Worm (Caenorhabditis elegans): ENCODE data around the gene Y49A3A.4.
"Not testable (repeated sequence)": the region's sequence is repeated elsewhere in the genome, so short reads cannot be mapped to it uniquely, and the experiment has no call there.

Y49A3A.4 gene

ce11 chrV:14327776-14328175 lies 30.9 kb downstream of the Y49A3A.4 start, which contains the start of gene F47B8.5:
TSS of gene F47B8.5 (minus strand) at chrV:14327876.
- TF ChIP-seq W03F9.2 (tag; optimal IDR thresholded peaks at IDR 0.05) (no peak), dao-5 (tag; optimal IDR thresholded peaks at IDR 0.05) (no peak), him-1 (tag; optimal IDR thresholded peaks at IDR 0.05) (no peak)

ce11 chrV:14324502-14325467 lies 33.9 kb downstream of the Y49A3A.4 start, which contains the start of the genes F47B8.4 and F47B8.18:
TSS of gene F47B8.4 (minus strand) at chrV:14324673.
TSS of gene F47B8.18 (minus strand) at chrV:14325464.
- TF ChIP-seq W03F9.2 (tag; optimal IDR thresholded peaks at IDR 0.05), result no peak
- no peak for TF ChIP-seq him-1 (tag; optimal IDR thresholded peaks at IDR 0.05)
- TF ChIP-seq dao-5 (tag; optimal IDR thresholded peaks at IDR 0.05), result no peak

- TF ChIP-seq W03F9.2 (tag; optimal IDR thresholded peaks at IDR 0.05) (no peak), dao-5 (tag; optimal IDR thresholded peaks at IDR 0.05) (no peak)
Measured at ce11 chrV:14322743-14323142, 35.9 kb downstream of the Y49A3A.4 start, which contains the start of gene F47B8.3. TSS of gene F47B8.3 (minus strand) at chrV:14323003.

ce11 chrV:14320730-14321319 lies 37.9 kb downstream of the Y49A3A.4 start:
- TF ChIP-seq dao-5 (tag; optimal IDR thresholded peaks at IDR 0.05), result no peak
- TF ChIP-seq W03F9.2 (tag; optimal IDR thresholded peaks at IDR 0.05), result no peak
- TF ChIP-seq him-1 (tag; optimal IDR thresholded peaks at IDR 0.05), result no peak

DNA sequence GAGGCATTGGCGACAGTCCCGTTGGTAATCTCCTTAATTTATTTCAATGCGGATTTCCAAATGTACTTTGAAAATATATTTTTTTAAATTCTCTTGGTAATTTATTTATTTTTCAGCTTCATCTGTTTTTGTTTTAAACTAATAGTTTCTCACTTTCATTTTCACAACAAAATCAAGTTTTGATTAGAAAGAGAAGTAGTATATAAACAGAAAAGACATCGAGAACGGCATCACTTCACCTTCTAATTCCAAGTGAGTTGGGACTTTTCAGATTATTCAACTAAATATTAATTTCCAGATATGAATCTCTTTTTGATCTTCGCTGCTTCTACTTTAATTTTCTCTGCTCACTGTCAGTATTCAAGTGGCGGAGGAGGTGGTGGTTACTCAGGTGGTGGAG lies 38.4 kb downstream of the Y49A3A.4 start, which contains the start of gene F47B8.14:
Gene F47B8.14, plus strand, starts transcription at position 301 of the 400 bp plus-strand sequence.
- TF ChIP-seq W03F9.2 (tag; optimal IDR thresholded peaks at IDR 0.05) (no peak), dao-5 (tag; optimal IDR thresholded peaks at IDR 0.05) (no peak), him-1 (tag; optimal IDR thresholded peaks at IDR 0.05) (no peak)

DNA sequence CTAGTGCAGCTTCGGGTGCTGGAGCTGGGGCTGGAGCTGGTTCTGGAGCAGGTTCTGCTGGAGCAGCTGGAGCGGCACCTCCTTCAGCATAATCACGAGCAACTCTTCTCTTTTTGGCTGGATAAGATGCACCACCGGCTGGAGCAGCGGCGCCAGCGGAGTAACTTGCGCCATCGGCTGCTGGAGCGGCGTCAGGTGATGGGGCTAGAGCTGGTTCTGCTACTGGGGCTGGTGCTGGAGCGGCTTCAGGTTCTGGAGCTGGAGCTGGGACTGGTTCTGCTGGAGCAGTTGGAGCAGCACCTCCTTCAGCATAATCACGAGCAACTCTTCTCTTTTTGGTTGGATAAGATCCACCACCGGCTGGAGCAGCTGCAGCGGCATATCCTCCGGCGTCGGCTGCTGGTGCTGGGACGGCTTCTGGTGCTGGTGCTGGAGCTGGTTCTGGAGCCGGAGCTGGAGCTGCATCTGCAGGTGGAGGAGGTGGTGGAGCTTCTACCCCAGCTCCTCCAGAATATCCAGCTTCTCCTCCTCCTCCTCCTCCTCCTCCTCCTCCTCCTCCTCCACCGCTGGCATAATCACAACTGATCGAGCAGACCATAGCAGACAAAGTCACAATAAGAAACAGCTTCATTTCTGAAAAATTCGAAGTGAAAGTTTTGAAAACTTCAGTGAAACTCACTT lies 39.4 kb downstream of the Y49A3A.4 start, which contains the start of gene F47B8.13:
Gene F47B8.13, minus strand, starts transcription at position 631 of the 681 bp plus-strand sequence.
- no peak for TF ChIP-seq him-1 (tag; optimal IDR thresholded peaks at IDR 0.05)
- TF ChIP-seq W03F9.2 (tag; optimal IDR thresholded peaks at IDR 0.05), result no peak
- TF ChIP-seq dao-5 (tag; optimal IDR thresholded peaks at IDR 0.05), result no peak

DNA sequence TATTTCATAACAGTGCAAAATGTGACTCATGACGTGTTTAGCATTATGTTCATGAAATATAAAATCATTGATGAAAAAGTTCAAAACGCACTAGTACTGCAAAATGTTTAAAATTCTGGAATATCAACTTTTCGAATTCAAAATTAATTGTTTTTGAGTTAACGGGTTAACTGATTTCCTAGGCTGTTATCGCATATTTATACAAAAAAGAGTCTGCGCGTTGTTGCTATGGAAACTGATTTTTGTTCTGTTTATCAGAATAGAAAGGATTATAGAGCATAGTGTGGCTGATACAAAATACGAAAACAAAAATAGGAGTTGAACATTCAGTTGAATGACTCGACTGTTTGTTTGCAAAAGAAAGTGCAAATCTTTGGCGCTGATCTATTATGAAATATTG lies 41.1 kb downstream of the Y49A3A.4 start:
- no peak for TF ChIP-seq dao-5 (tag; optimal IDR thresholded peaks at IDR 0.05)
- no peak for TF ChIP-seq W03F9.2 (tag; optimal IDR thresholded peaks at IDR 0.05)
- TF ChIP-seq him-1 (tag; optimal IDR thresholded peaks at IDR 0.05), result no peak

- no peak for TF ChIP-seq W03F9.2 (tag; optimal IDR thresholded peaks at IDR 0.05)
- no peak for TF ChIP-seq dao-5 (tag; optimal IDR thresholded peaks at IDR 0.05)
- no peak for TF ChIP-seq him-1 (tag; optimal IDR thresholded peaks at IDR 0.05)
Measured at ce11 chrV:14317204-14317603, 41.5 kb downstream of the Y49A3A.4 start.

DNA sequence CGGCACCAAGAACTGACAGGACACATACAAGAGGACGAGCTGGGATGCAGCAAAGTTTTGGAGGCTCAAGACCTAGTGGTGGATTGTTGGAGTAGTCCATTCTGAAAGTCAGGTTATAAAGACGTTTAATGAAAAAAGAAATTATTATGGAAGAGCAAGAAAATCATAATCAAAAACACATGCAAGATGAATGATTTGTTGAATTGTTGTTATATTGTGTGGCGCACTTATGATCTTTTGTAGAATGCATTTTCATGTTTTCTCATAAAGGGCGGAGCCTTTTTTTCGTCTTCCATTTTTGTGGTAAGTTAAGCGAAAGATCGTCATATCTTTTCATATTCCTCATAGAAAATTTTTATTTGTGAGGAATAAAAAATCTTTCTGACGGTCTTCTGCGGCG lies 42.2 kb downstream of the Y49A3A.4 start, which contains the start of gene F47B8.2:
Gene F47B8.2, minus strand, starts transcription at position 101 of the 400 bp plus-strand sequence.
- TF ChIP-seq W03F9.2 (tag; optimal IDR thresholded peaks at IDR 0.05) (no peak), him-1 (tag; optimal IDR thresholded peaks at IDR 0.05) (no peak), dao-5 (tag; optimal IDR thresholded peaks at IDR 0.05) (no peak)

ce11 chrV:14314236-14314635 lies 44.5 kb downstream of the Y49A3A.4 start, which contains the start of gene F47B8.1:
TSS of gene F47B8.1 (minus strand) at chrV:14314336.
- TF ChIP-seq dao-5 (tag; optimal IDR thresholded peaks at IDR 0.05) (no peak), him-1 (tag; optimal IDR thresholded peaks at IDR 0.05) (no peak), W03F9.2 (tag; optimal IDR thresholded peaks at IDR 0.05) (no peak)

DNA sequence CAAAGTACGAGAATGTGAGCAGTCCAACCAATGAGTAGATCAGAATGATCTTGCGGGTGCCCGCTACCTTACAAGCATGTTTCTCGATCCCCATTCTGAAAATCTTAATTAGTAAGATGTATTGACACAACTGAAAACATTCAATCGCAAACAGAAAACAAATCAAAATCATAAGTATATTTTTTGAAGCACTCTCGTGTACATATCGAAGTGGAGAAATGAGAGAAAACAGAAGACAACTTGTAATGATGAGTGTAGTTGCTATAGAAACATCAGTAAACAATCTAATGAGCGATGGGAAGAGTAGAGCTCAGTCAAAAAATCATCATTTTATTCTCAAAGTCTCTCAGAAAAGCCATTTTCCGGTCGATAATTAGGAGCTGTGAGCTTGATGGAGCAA lies 46.0 kb downstream of the Y49A3A.4 start, which contains the start of gene F14D7.8:
Gene F14D7.8, minus strand, starts transcription at position 101 of the 400 bp plus-strand sequence.
- TF ChIP-seq dao-5 (tag; optimal IDR thresholded peaks at IDR 0.05), result no peak
- no peak for TF ChIP-seq him-1 (tag; optimal IDR thresholded peaks at IDR 0.05)
- no peak for TF ChIP-seq W03F9.2 (tag; optimal IDR thresholded peaks at IDR 0.05)

- TF ChIP-seq W03F9.2 (tag; optimal IDR thresholded peaks at IDR 0.05), result no peak
- no peak for TF ChIP-seq him-1 (tag; optimal IDR thresholded peaks at IDR 0.05)
- no peak for TF ChIP-seq dao-5 (tag; optimal IDR thresholded peaks at IDR 0.05)
Measured at ce11 chrV:14311115-14311514, 47.6 kb downstream of the Y49A3A.4 start, which contains the start of gene ddn-3. TSS of gene ddn-3 (minus strand) at chrV:14311215.

DNA sequence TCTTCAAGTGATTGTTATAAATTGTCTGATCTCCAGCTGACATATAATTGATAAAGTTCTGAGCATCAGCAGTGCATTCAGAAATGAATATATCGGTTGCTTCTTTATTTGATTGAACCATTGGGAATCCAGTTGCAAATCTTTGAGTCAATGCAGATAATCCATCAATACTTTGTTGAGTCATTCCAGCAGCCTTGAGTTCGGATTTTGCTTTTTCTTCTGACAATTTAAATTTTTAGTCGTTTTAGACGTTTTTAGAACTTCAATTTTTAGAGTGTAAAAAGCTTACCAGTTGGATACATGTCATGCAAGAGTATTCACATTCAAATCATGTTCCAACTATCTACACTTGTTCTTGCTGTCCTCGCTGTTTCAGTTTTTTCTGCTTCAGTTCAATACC lies 49.1 kb downstream of the Y49A3A.4 start, which contains the start of gene F14D7.14:
Gene F14D7.14, plus strand, starts transcription at position 301 of the 400 bp plus-strand sequence.
- TF ChIP-seq him-1, W03F9.2, dao-5 (tag; optimal IDR thresholded peaks at IDR 0.05): not testable (repeated sequence)

Measured in whole organism, L4/young adult.